Worm (Caenorhabditis elegans) whole organism, L1 larva: ENCODE data around the gene dhcr-7.
A peak's percentile ranks its signal among the peaks of the same experiment; 100 is the strongest.

Source experiments
- C04F5.9 ChIP-seq: sonication (generic microtip); optimal IDR thresholded peaks from 2 replicates; lab custom pipeline; 2016; ENCODE audit warnings: missing genetic modification characterization, missing compliant biosample characterization
- aly-2 ChIP-seq: fragments of 150-350 bp; optimal IDR thresholded peaks from 2 replicates; lab custom pipeline; 2014; ENCODE audit warnings: missing biosample characterization, missing genetic modification characterization
- blmp-1 ChIP-seq: fragments of 150-350 bp; optimal IDR thresholded peaks from 2 replicates; lab custom pipeline; 2014; ENCODE audit warnings: missing biosample characterization, missing genetic modification characterization
- ceh-63 ChIP-seq: fragments of 200-800 bp; sonication (Bioruptor generic); optimal IDR thresholded peaks from 2 replicates; lab custom pipeline; 2018; ENCODE audit warnings: mild to moderate bottlenecking, missing genetic modification characterization, missing compliant biosample characterization
- ceh-8 ChIP-seq: fragments of 200-800 bp; sonication (Bioruptor generic); optimal IDR thresholded peaks from 2 replicates; lab custom pipeline; 2018; ENCODE audit warnings: mild to moderate bottlenecking, missing genetic modification characterization, moderate library complexity, missing compliant biosample characterization
- ceh-90 ChIP-seq: sonication (generic microtip); optimal IDR thresholded peaks from 2 replicates; lab custom pipeline; 2016; ENCODE audit warnings: missing genetic modification characterization, missing compliant biosample characterization
- efl-1 ChIP-seq, 4 experiments: fragments of 150-350 bp; optimal IDR thresholded peaks in 3 of 4; peaks in 1 of 4; 1 replicate in 1 of 4; 2 replicates in 3 of 4; lab custom pipeline; 2014; ENCODE audit warnings: missing biosample characterization in 2 of 4, missing genetic modification characterization in 2 of 4, missing genetic modification reagents in 2 of 4
- egl-27 ChIP-seq, 2 experiments: fragments of 150-350 bp in 1 of 2; sonication (generic microtip); optimal IDR thresholded peaks; 3 replicates each; lab custom pipeline; 2017 to 2018; ENCODE audit warnings: missing biosample characterization in 2 of 2, missing genetic modification characterization in 2 of 2, missing genetic modification reagents in 2 of 2
- elt-2 ChIP-seq: sonication (generic microtip); optimal IDR thresholded peaks from 2 replicates; lab custom pipeline; 2016; ENCODE audit warnings: missing genetic modification characterization, mild to moderate bottlenecking, inconsistent platforms, missing compliant biosample characterization, missing genetic modification reagents
- elt-3 ChIP-seq, 6 experiments: fragments of 150-350 bp in 1 of 6; sonication (generic microtip); optimal IDR thresholded peaks; 2 replicates each; lab custom pipeline; 2017 to 2018; ENCODE audit warnings: missing biosample characterization in 6 of 6, missing genetic modification characterization in 6 of 6, inconsistent platforms in 1 of 6
- ets-5 ChIP-seq: fragments of 200-800 bp; sonication (Bioruptor generic); IDR thresholded peaks from 2 replicates; pipeline ENCODE4 v1.3.6; 2022; ENCODE audit warnings: missing genetic modification characterization, missing compliant biosample characterization
- fkh-4 ChIP-seq: sonication (generic microtip); optimal IDR thresholded peaks from 2 replicates; lab custom pipeline; 2016; ENCODE audit warnings: missing compliant biosample characterization, missing genetic modification characterization, borderline replicate concordance
- grh-1 ChIP-seq: fragments of 200-800 bp; sonication (Bioruptor generic); IDR thresholded peaks from 2 replicates; pipeline ENCODE4 v1.3.6; 2022; ENCODE audit warnings: missing genetic modification reagents, missing genetic modification characterization, missing compliant biosample characterization
- hlh-17 ChIP-seq: fragments of 200-800 bp; sonication (Bioruptor generic); optimal IDR thresholded peaks from 2 replicates; lab custom pipeline; 2018; ENCODE audit warnings: missing genetic modification characterization, mild to moderate bottlenecking, missing compliant biosample characterization, moderate library complexity, borderline replicate concordance
- hlh-4 ChIP-seq: sonication (generic microtip); optimal IDR thresholded peaks from 2 replicates; lab custom pipeline; 2016; ENCODE audit warnings: mild to moderate bottlenecking, missing genetic modification characterization, missing compliant biosample characterization
- lin-13 ChIP-seq: fragments of 150-350 bp; optimal IDR thresholded peaks from 2 replicates; lab custom pipeline; 2014; ENCODE audit warnings: missing biosample characterization, missing genetic modification reagents, missing genetic modification characterization
- lsy-2 ChIP-seq, 2 experiments: fragments of 150-350 bp; optimal IDR thresholded peaks; 2 replicates each; lab custom pipeline; 2014; ENCODE audit warnings: missing biosample characterization in 2 of 2, missing genetic modification characterization in 2 of 2
- mab-9 ChIP-seq: fragments of 200-800 bp; sonication (Bioruptor generic); IDR thresholded peaks from 2 replicates; pipeline ENCODE4 v1.3.6; 2022; ENCODE audit warnings: missing genetic modification reagents, missing genetic modification characterization, missing compliant biosample characterization
- mdl-1 ChIP-seq, 2 experiments: fragments of 150-350 bp; optimal IDR thresholded peaks; 2 replicates each; lab custom pipeline; 2014 to 2017; ENCODE audit warnings: missing biosample characterization in 2 of 2, missing genetic modification characterization in 2 of 2, inconsistent platforms in 1 of 2
- nhr-19 ChIP-seq: fragments of 200-800 bp; sonication (Bioruptor generic); conservative IDR thresholded peaks from 2 replicates; pipeline ENCODE4 v1.3.6; 2022; ENCODE audit warnings: missing genetic modification characterization, missing compliant biosample characterization
- nhr-47 ChIP-seq: sonication (generic microtip); optimal IDR thresholded peaks from 2 replicates; lab custom pipeline; 2016; ENCODE audit warnings: mild to moderate bottlenecking, missing genetic modification characterization, moderate library complexity, missing compliant biosample characterization
- nhr-71 ChIP-seq: sonication (generic microtip); optimal IDR thresholded peaks from 2 replicates; lab custom pipeline; 2016; ENCODE audit warnings: mild to moderate bottlenecking, missing genetic modification characterization, moderate library complexity, missing compliant biosample characterization
- nhr-77 ChIP-seq: fragments of 150-350 bp; optimal IDR thresholded peaks from 2 replicates; lab custom pipeline; 2014; ENCODE audit warnings: missing biosample characterization, missing genetic modification characterization
- nhr-84 ChIP-seq: sonication (generic microtip); optimal IDR thresholded peaks from 2 replicates; lab custom pipeline; 2017; ENCODE audit warnings: missing biosample characterization, missing genetic modification characterization
- pag-3 ChIP-seq: sonication (generic microtip); optimal IDR thresholded peaks from 2 replicates; lab custom pipeline; 2017; ENCODE audit warnings: missing genetic modification characterization, mild to moderate bottlenecking, missing compliant biosample characterization, antibody characterized with exemption, borderline replicate concordance; ENCODE audit not compliant: insufficient read depth
- pax-3 ChIP-seq: fragments of 200-800 bp; sonication (Bioruptor generic); optimal IDR thresholded peaks from 2 replicates; lab custom pipeline; 2018; ENCODE audit warnings: mild to moderate bottlenecking, missing genetic modification characterization, moderate library complexity, missing compliant biosample characterization
- pqm-1 ChIP-seq: sonication (generic microtip); optimal IDR thresholded peaks from 3 replicates; lab custom pipeline; 2017; ENCODE audit warnings: missing biosample characterization, missing genetic modification characterization
- rnt-1 ChIP-seq: sonication (generic microtip); optimal IDR thresholded peaks from 2 replicates; lab custom pipeline; 2016; ENCODE audit warnings: mild to moderate bottlenecking, missing genetic modification characterization, moderate library complexity, missing compliant biosample characterization
- snpc-4 ChIP-seq: fragments of 150-350 bp; optimal IDR thresholded peaks from 2 replicates; lab custom pipeline; 2014; ENCODE audit warnings: missing biosample characterization, missing genetic modification characterization
- snu-23 ChIP-seq: sonication (generic microtip); optimal IDR thresholded peaks from 2 replicates; lab custom pipeline; 2016; ENCODE audit warnings: missing genetic modification characterization, missing compliant biosample characterization
- tlp-1 ChIP-seq: fragments of 150-350 bp; optimal IDR thresholded peaks from 2 replicates; lab custom pipeline; 2014; ENCODE audit warnings: missing biosample characterization, missing genetic modification characterization
- unc-130 ChIP-seq: fragments of 150-350 bp; optimal IDR thresholded peaks from 2 replicates; lab custom pipeline; 2017; ENCODE audit warnings: missing biosample characterization, missing genetic modification characterization, inconsistent platforms
- unc-62 ChIP-seq: fragments of 150-350 bp; optimal IDR thresholded peaks from 2 replicates; lab custom pipeline; 2014; ENCODE audit warnings: missing biosample characterization, missing genetic modification reagents, missing genetic modification characterization
- zag-1 ChIP-seq: fragments of 150-350 bp; optimal IDR thresholded peaks from 2 replicates; lab custom pipeline; 2014; ENCODE audit warnings: missing biosample characterization, missing genetic modification characterization

dhcr-7 gene

ce11 chrV:20455637-20456036, 29.5 kb downstream of the dhcr-7 start (continued):
- TF ChIP-seq grh-1 (GFP tag; lab: Robert Waterston, UW) (no peak), mdl-1 (tag; optimal IDR thresholded peaks at IDR 0.05; lab: Kevin White, UChicago) (peak in 1 of 2 experiments; percentile 20), pax-3 (tag; lab: Kevin White, UChicago) (no peak), aly-2 (tag; lab: Kevin White, UChicago) (no peak), efl-1 (optimal IDR thresholded peaks at IDR 0.05; lab: Kevin White, UChicago) (peak in 1 of 2 experiments; percentile 23), efl-1 (GFP tag; optimal IDR thresholded peaks at IDR 0.05 in 1 of 2; lab: Kevin White, UChicago) (peak in 1 of 2 experiments; percentile 73), elt-2 (no peak), hlh-4 (tag; lab: Kevin White, UChicago) (no peak)
- TF ChIP-seq, all 84 proteins: peak for 15

DNA sequence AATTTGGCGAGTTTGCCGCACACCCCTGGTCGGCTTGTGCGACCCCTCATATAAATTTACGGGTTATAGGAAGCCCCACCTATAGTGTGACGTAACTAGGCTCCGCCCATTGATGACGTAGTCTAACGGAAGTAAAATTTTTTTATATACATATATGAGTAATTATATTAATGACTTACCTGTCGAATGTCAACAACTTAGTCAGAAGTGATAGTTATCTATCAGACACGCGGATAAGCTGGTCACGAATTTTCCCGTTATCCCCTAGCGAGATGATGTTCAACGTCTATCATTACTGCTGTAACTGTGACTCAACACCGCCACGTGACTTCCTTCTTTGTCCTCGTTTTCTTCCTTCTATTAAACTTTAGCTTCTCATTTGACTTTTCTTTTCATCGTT, 31.4 kb downstream of the dhcr-7 start, which contains the start of gene srd-70:
Gene srd-70 (plus strand): TSS at position 301 of the 400 bp plus-strand sequence.
- TF ChIP-seq nhr-71 (peak; percentile 7), pag-3 (no peak), elt-3 (tag; optimal IDR thresholded peaks at IDR 0.05; lab: Kevin White, UChicago) (no peak), ceh-8 (GFP tag; lab: Kevin White, UChicago) (peak; percentile 29)
- TF ChIP-seq, all 84 proteins: peak for 2

ce11 chrV:20453084-20453483, 32.1 kb downstream of the dhcr-7 start, which contains the start of gene F48F5.6:
Gene F48F5.6, minus strand, starts transcription at chrV:20453184.
- no peak for TF ChIP-seq nhr-84
- no peak for TF ChIP-seq nhr-19 (GFP tag; lab: Robert Waterston, UW)
- TF ChIP-seq tlp-1 (tag; lab: Kevin White, UChicago) = no peak

ce11 chrV:20451793-20452192, 33.4 kb downstream of the dhcr-7 start:
- no peak for TF ChIP-seq zag-1
- peak; percentile 19 for TF ChIP-seq snu-23 (GFP tag; lab: Kevin White, UChicago)
- peak; percentile 5 for TF ChIP-seq unc-130 (tag; lab: Kevin White, UChicago)
- no peak for TF ChIP-seq nhr-77 (tag; lab: Kevin White, UChicago)
- peak; percentile 19; the same call in 1 of the 2 replicates for TF ChIP-seq nhr-19 (GFP tag; lab: Robert Waterston, UW)
- TF ChIP-seq rnt-1 (tag; lab: Kevin White, UChicago) = peak; percentile 67
- no peak for TF ChIP-seq efl-1 (optimal IDR thresholded peaks at IDR 0.05; lab: Kevin White, UChicago)
- TF ChIP-seq efl-1 (GFP tag; optimal IDR thresholded peaks at IDR 0.05 in 1 of 2; lab: Kevin White, UChicago) = peak in 1 of 2 experiments; percentile 82
- TF ChIP-seq tlp-1 (tag; lab: Kevin White, UChicago) = no peak
- no peak for TF ChIP-seq egl-27 (tag; optimal IDR thresholded peaks at IDR 0.05; lab: Kevin White, UChicago)
- no peak for TF ChIP-seq ets-5 (GFP tag; lab: Robert Waterston, UW)
- TF ChIP-seq blmp-1 (tag; lab: Kevin White, UChicago) = no peak
- no peak for TF ChIP-seq pag-3
- TF ChIP-seq pqm-1 (tag; lab: Kevin White, UChicago) = no peak
- peak in 1 of 2 experiments; percentile 30 for TF ChIP-seq lsy-2 (tag; optimal IDR thresholded peaks at IDR 0.05; lab: Kevin White, UChicago)

ce11 chrV:20445898-20446297, 39.3 kb downstream of the dhcr-7 start:
- no peak for TF ChIP-seq lin-13 (GFP tag; lab: Kevin White, UChicago)
- no peak for TF ChIP-seq unc-62
- TF ChIP-seq fkh-4 (tag; lab: Kevin White, UChicago) = no peak
- TF ChIP-seq nhr-47 = no peak
- no peak for TF ChIP-seq ceh-63 (GFP tag; lab: Kevin White, UChicago)
- TF ChIP-seq nhr-84 = no peak
- TF ChIP-seq C04F5.9 (tag; lab: Kevin White, UChicago) = no peak
- TF ChIP-seq hlh-17 (GFP tag; lab: Kevin White, UChicago) = no peak
- no peak for TF ChIP-seq nhr-71
- no peak for TF ChIP-seq mab-9 (GFP tag; lab: Robert Waterston, UW)
- TF ChIP-seq snpc-4 (tag; lab: Kevin White, UChicago) = no peak
- no peak for TF ChIP-seq mdl-1 (tag; optimal IDR thresholded peaks at IDR 0.05; lab: Kevin White, UChicago)
- no peak for TF ChIP-seq ceh-90 (tag; lab: Kevin White, UChicago)
- no peak for TF ChIP-seq pqm-1 (tag; lab: Kevin White, UChicago)
